Fruit fly (Drosophila melanogaster) whole organism, prepupa: ENCODE results near the gene GstD2.

Source experiments
- Blimp-1 ChIP-seq: fragments of 200-800 bp; sonication (Bioruptor generic); optimal IDR thresholded peaks from 3 replicates; lab custom pipeline; 2017; ENCODE audit warnings: missing biosample characterization, missing genetic modification characterization, mild to moderate bottlenecking, moderate library complexity, missing genetic modification reagents
- CG10631 ChIP-seq: fragments of 200-800 bp; sonication (Bioruptor generic); optimal IDR thresholded peaks from 2 replicates; lab custom pipeline; 2016; ENCODE audit warnings: missing biosample characterization, missing genetic modification characterization
- CG10669 ChIP-seq: fragments of 200-800 bp; sonication (Bioruptor generic); optimal IDR thresholded peaks from 3 replicates; lab custom pipeline; 2018; ENCODE audit warnings: missing biosample characterization, mild to moderate bottlenecking, missing genetic modification characterization, moderate library complexity
- CG11294 ChIP-seq: fragments of 200-800 bp; sonication (Bioruptor generic); IDR thresholded peaks from 2 replicates; pipeline ENCODE4 v1.3.6; 2022; ENCODE audit warnings: missing biosample characterization, missing genetic modification characterization
- CG15336 ChIP-seq: fragments of 200-800 bp; sonication (Bioruptor generic); IDR thresholded peaks from 2 replicates; pipeline ENCODE4 v1.3.6; 2022; ENCODE audit warnings: missing biosample characterization, missing genetic modification characterization
- CG16779 ChIP-seq: fragments of 200-800 bp; sonication (Bioruptor generic); optimal IDR thresholded peaks from 3 replicates; lab custom pipeline; 2017; ENCODE audit warnings: missing biosample characterization, mild to moderate bottlenecking, missing genetic modification characterization
- CG31627 ChIP-seq: fragments of 200-800 bp; sonication (Bioruptor generic); optimal IDR thresholded peaks from 3 replicates; lab custom pipeline; 2016; ENCODE audit warnings: missing biosample characterization, missing genetic modification characterization
- CG32006 ChIP-seq: fragments of 200-800 bp; sonication (Bioruptor generic); optimal IDR thresholded peaks from 3 replicates; lab custom pipeline; 2017; ENCODE audit warnings: missing biosample characterization, mild to moderate bottlenecking, missing genetic modification characterization
- CG6163 ChIP-seq: fragments of 200-800 bp; sonication (Bioruptor generic); IDR thresholded peaks from 3 replicates; pipeline ENCODE4 v1.3.6; 2022; ENCODE audit warnings: missing biosample characterization, missing genetic modification characterization
- CG6276 ChIP-seq: fragments of 200-800 bp; sonication (Bioruptor generic); optimal IDR thresholded peaks from 2 replicates; lab custom pipeline; 2017; ENCODE audit warnings: missing biosample characterization, mild to moderate bottlenecking, missing genetic modification characterization
- CG6854 ChIP-seq: fragments of 200-800 bp; sonication (Bioruptor generic); optimal IDR thresholded peaks from 2 replicates; lab custom pipeline; 2017; ENCODE audit warnings: missing biosample characterization, mild to moderate bottlenecking, missing genetic modification characterization
- CG8119 ChIP-seq: fragments of 200-800 bp; sonication (Bioruptor generic); IDR thresholded peaks from 3 replicates; pipeline ENCODE4 v1.3.6; 2022; ENCODE audit warnings: missing biosample characterization, missing genetic modification characterization
- CG8632 ChIP-seq: fragments of 200-800 bp; sonication (Bioruptor generic); optimal IDR thresholded peaks from 3 replicates; lab custom pipeline; 2016; ENCODE audit warnings: missing biosample characterization, missing genetic modification characterization
- CG9139 ChIP-seq: fragments of 200-800 bp; sonication (Bioruptor generic); optimal IDR thresholded peaks from 3 replicates; lab custom pipeline; 2017; ENCODE audit warnings: missing biosample characterization, mild to moderate bottlenecking, missing genetic modification characterization
- Eip78C ChIP-seq: fragments of 200-800 bp; sonication (Bioruptor generic); peaks from one replicate; lab custom pipeline; 2016; ENCODE audit warnings: missing biosample characterization, missing genetic modification characterization
- Eip93F ChIP-seq: fragments of 200-800 bp; sonication (Bioruptor generic); optimal IDR thresholded peaks from 2 replicates; lab custom pipeline; 2016; ENCODE audit warnings: missing biosample characterization, mild to moderate bottlenecking, missing genetic modification characterization
- Ets96B ChIP-seq: fragments of 200-800 bp; optimal IDR thresholded peaks from 2 replicates; lab custom pipeline; 2019; ENCODE audit warnings: missing biosample characterization, mild to moderate bottlenecking, missing genetic modification characterization, moderate library complexity
- Gug ChIP-seq: fragments of 200-800 bp; sonication (Bioruptor generic); IDR thresholded peaks from 2 replicates; pipeline ENCODE4 v1.3.6; 2022; ENCODE audit warnings: missing biosample characterization, missing genetic modification characterization
- Hr38 ChIP-seq: sonication (Bioruptor generic); optimal IDR thresholded peaks from 2 replicates; lab custom pipeline; 2016; ENCODE audit warnings: missing biosample characterization, missing genetic modification characterization
- Hr39 ChIP-seq: fragments of 200-800 bp; sonication (Bioruptor generic); optimal IDR thresholded peaks from 2 replicates; lab custom pipeline; 2016; ENCODE audit warnings: missing biosample characterization, missing genetic modification characterization
- Hr4 ChIP-seq: fragments of 200-800 bp; sonication (Bioruptor generic); optimal IDR thresholded peaks from 3 replicates; lab custom pipeline; 2016; ENCODE audit warnings: missing biosample characterization, missing genetic modification characterization
- Met ChIP-seq: fragments of 200-800 bp; sonication (Bioruptor generic); optimal IDR thresholded peaks from 3 replicates; lab custom pipeline; 2016; ENCODE audit warnings: missing biosample characterization, missing genetic modification characterization
- OdsH ChIP-seq: fragments of 200-800 bp; sonication (Bioruptor generic); optimal IDR thresholded peaks from 3 replicates; lab custom pipeline; 2016; ENCODE audit warnings: missing biosample characterization, missing genetic modification characterization
- Smox ChIP-seq: fragments of 200-800 bp; sonication (Bioruptor generic); optimal IDR thresholded peaks from 3 replicates; lab custom pipeline; 2016; ENCODE audit warnings: missing biosample characterization, missing genetic modification characterization
- Sox102F ChIP-seq: fragments of 200-800 bp; sonication (Bioruptor generic); optimal IDR thresholded peaks from 2 replicates; lab custom pipeline; 2016; ENCODE audit warnings: missing biosample characterization, mild to moderate bottlenecking, missing genetic modification characterization
- achi ChIP-seq: fragments of 200-800 bp; sonication (Bioruptor generic); optimal IDR thresholded peaks from 3 replicates; lab custom pipeline; 2016; ENCODE audit warnings: missing biosample characterization, missing genetic modification characterization
- acj6 ChIP-seq: fragments of 200-800 bp; sonication (Bioruptor generic); optimal IDR thresholded peaks from 3 replicates; lab custom pipeline; 2016; ENCODE audit warnings: missing biosample characterization, missing genetic modification characterization
- cyc ChIP-seq: fragments of 200-800 bp; sonication (Bioruptor generic); optimal IDR thresholded peaks from 3 replicates; lab custom pipeline; 2016; ENCODE audit warnings: missing biosample characterization, missing genetic modification characterization
- dac ChIP-seq: fragments of 200-800 bp; sonication (Bioruptor generic); optimal IDR thresholded peaks from 2 replicates; lab custom pipeline; 2017; ENCODE audit warnings: missing biosample characterization, mild to moderate bottlenecking, missing genetic modification characterization
- dsx ChIP-seq: fragments of 200-800 bp; optimal IDR thresholded peaks from 3 replicates; lab custom pipeline; 2019; ENCODE audit warnings: missing biosample characterization, mild to moderate bottlenecking, missing genetic modification characterization, moderate library complexity; ENCODE audit not compliant: poor library complexity, severe bottlenecking
- eg ChIP-seq: fragments of 200-800 bp; sonication (Bioruptor generic); IDR thresholded peaks from 3 replicates; pipeline ENCODE4 v1.3.6; 2022; ENCODE audit warnings: missing biosample characterization, missing genetic modification characterization
- esn ChIP-seq: fragments of 200-800 bp; sonication (Bioruptor generic); optimal IDR thresholded peaks from 2 replicates; lab custom pipeline; 2016; ENCODE audit warnings: missing biosample characterization, mild to moderate bottlenecking, missing genetic modification characterization, moderate library complexity
- fd59A ChIP-seq: fragments of 200-800 bp; sonication (Bioruptor generic); optimal IDR thresholded peaks from 2 replicates; lab custom pipeline; 2017; ENCODE audit warnings: missing biosample characterization, mild to moderate bottlenecking, missing genetic modification characterization, missing genetic modification reagents
- fd85E ChIP-seq: fragments of 200-800 bp; sonication (Bioruptor generic); optimal IDR thresholded peaks from 3 replicates; lab custom pipeline; 2016; ENCODE audit warnings: missing biosample characterization, missing genetic modification characterization
- fkh ChIP-seq: fragments of 200-800 bp; sonication (Bioruptor generic); optimal IDR thresholded peaks from 3 replicates; lab custom pipeline; 2017; ENCODE audit warnings: missing biosample characterization, mild to moderate bottlenecking, missing genetic modification characterization, moderate library complexity
- lz ChIP-seq: fragments of 200-800 bp; sonication (Bioruptor generic); optimal IDR thresholded peaks from 3 replicates; lab custom pipeline; 2016; ENCODE audit warnings: missing biosample characterization, missing genetic modification characterization
- net ChIP-seq: fragments of 200-800 bp; sonication (Bioruptor generic); optimal IDR thresholded peaks from 3 replicates; lab custom pipeline; 2016; ENCODE audit warnings: missing biosample characterization, missing genetic modification characterization
- salr ChIP-seq, 2 experiments: fragments of 200-800 bp; sonication (Bioruptor generic); optimal IDR thresholded peaks; 3 replicates each; lab custom pipeline; 2016 to 2018; ENCODE audit warnings: missing biosample characterization in 2 of 2, missing genetic modification characterization in 2 of 2, mild to moderate bottlenecking in 1 of 2
- spab ChIP-seq: fragments of 200-800 bp; sonication (Bioruptor generic); optimal IDR thresholded peaks from 2 replicates; lab custom pipeline; 2017; ENCODE audit warnings: missing biosample characterization, mild to moderate bottlenecking, missing genetic modification characterization, missing genetic modification reagents
- ss ChIP-seq, 2 experiments: fragments of 200-800 bp; sonication (Bioruptor generic); optimal IDR thresholded peaks; 2 replicates in 1 of 2; 3 replicates in 1 of 2; lab custom pipeline; 2017 to 2018; ENCODE audit warnings: mild to moderate bottlenecking in 2 of 2, missing biosample characterization in 2 of 2, missing genetic modification characterization in 2 of 2, moderate library complexity in 1 of 2
- svp ChIP-seq: fragments of 200-800 bp; sonication (Bioruptor generic); peaks from one replicate; lab custom pipeline; 2016; ENCODE audit warnings: missing biosample characterization, missing genetic modification characterization
- topi ChIP-seq: fragments of 200-800 bp; sonication (Bioruptor generic); optimal IDR thresholded peaks from 3 replicates; lab custom pipeline; 2016; ENCODE audit warnings: missing biosample characterization, missing genetic modification characterization
- vri ChIP-seq: fragments of 200-800 bp; sonication (Bioruptor generic); optimal IDR thresholded peaks from 3 replicates; lab custom pipeline; 2016; ENCODE audit warnings: missing biosample characterization, mild to moderate bottlenecking, missing genetic modification characterization

The GstD2 gene

DNA sequence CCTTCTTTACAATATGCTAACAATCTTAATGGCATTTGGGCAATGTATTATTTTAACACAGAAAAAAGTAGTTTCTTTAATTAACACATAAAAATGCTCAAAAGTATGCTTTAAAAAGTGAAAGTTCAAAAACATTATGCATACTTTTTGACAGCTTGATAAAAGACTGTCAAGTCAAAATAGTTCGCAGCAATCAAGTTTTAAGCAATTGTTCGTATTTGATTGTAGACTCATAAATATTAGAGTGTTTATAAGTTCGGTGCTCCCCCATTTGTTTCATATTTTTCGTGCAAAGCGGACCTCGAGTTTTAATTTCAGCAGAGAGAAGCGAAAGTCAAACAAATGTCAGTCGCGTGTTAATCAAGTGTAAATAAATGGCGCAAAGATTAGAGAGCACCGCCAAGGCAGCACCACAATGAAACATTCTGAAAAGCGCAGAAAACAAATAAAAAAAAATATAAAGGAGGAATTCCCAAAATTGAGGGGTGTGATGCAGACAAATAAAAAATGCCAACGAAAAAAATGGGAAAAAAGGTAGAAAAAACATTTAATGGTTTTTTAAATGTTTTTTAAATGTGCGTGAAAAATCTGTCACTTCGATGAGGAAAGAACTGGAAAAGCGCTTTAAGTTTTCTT lies 26.7 kb upstream of the GstD2 start (continued):
- TF ChIP-seq Hr39 = peak; percentile 50
- no peak for TF ChIP-seq Gug (GFP tag; lab: Robert Waterston, UW)
- no peak for TF ChIP-seq CG6854 (GFP tag; lab: Kevin White, UChicago)
- TF ChIP-seq fd85E = no peak
- no peak for TF ChIP-seq Hr38 (GFP tag; lab: Kevin White, UChicago)
- TF ChIP-seq Eip93F (GFP tag; lab: Kevin White, UChicago) = no peak
- no peak for TF ChIP-seq Ets96B (tag; lab: Kevin White, UChicago)
- TF ChIP-seq cyc (GFP tag; lab: Kevin White, UChicago) = peak; percentile 30
- peak; percentile 15 for TF ChIP-seq Blimp-1 (GFP tag; lab: Kevin White, UChicago)
- no peak for TF ChIP-seq CG11294 (GFP tag; lab: Robert Waterston, UW)
- TF ChIP-seq net (GFP tag; lab: Kevin White, UChicago) = no peak
- peak; percentile 45 for TF ChIP-seq topi (GFP tag; lab: Kevin White, UChicago)
- no peak for TF ChIP-seq CG8632 (GFP tag; lab: Kevin White, UChicago)
- TF ChIP-seq CG31627 (GFP tag; lab: Kevin White, UChicago) = peak; percentile 49
- peak; percentile 68 for TF ChIP-seq Eip78C (GFP tag; lab: Kevin White, UChicago)
- TF ChIP-seq Hr4 = no peak
- no peak for TF ChIP-seq CG6163 (GFP tag; lab: Robert Waterston, UW)
- no peak for TF ChIP-seq CG15336
- peak; percentile 51 for TF ChIP-seq esn (GFP tag; lab: Kevin White, UChicago)
- no peak for TF ChIP-seq fd59A (GFP tag; lab: Kevin White, UChicago)
- peak; percentile 24 for TF ChIP-seq lz (GFP tag; lab: Kevin White, UChicago)
- no peak for TF ChIP-seq vri (GFP tag; lab: Kevin White, UChicago)
- no peak for TF ChIP-seq dac (GFP tag; lab: Kevin White, UChicago)
- TF ChIP-seq eg = no peak
- TF ChIP-seq Sox102F = peak; percentile 15
- TF ChIP-seq CG9139 (GFP tag; lab: Kevin White, UChicago) = no peak
- TF ChIP-seq Smox (GFP tag; lab: Kevin White, UChicago) = peak; percentile 18
- no peak for TF ChIP-seq acj6 (GFP tag; lab: Kevin White, UChicago)
- no peak for TF ChIP-seq CG10669 (GFP tag; lab: Kevin White, UChicago)
- peak; percentile 85 for TF ChIP-seq svp (GFP tag; lab: Kevin White, UChicago)
- no peak for TF ChIP-seq spab (GFP tag; lab: Kevin White, UChicago)
- no peak for TF ChIP-seq salr (GFP tag; optimal IDR thresholded peaks at IDR 0.05; lab: Kevin White, UChicago)
- no peak for TF ChIP-seq OdsH (GFP tag; lab: Kevin White, UChicago)
- TF ChIP-seq CG32006 (GFP tag; lab: Kevin White, UChicago) = no peak
- no peak for TF ChIP-seq CG8119 (GFP tag; lab: Robert Waterston, UW)
- TF ChIP-seq Met (GFP tag; lab: Kevin White, UChicago) = peak; percentile 50
- no peak for TF ChIP-seq ss (GFP tag; optimal IDR thresholded peaks at IDR 0.05; lab: Kevin White, UChicago)
- no peak for TF ChIP-seq CG6276 (GFP tag; lab: Kevin White, UChicago)
- TF ChIP-seq CG16779 (tag; lab: Kevin White, UChicago) = no peak
- no peak for TF ChIP-seq dsx (GFP tag; lab: Kevin White, UChicago)
- no peak for TF ChIP-seq fkh (GFP tag; lab: Kevin White, UChicago)
- TF ChIP-seq achi = no peak
- TF ChIP-seq CG10631 (GFP tag; lab: Kevin White, UChicago) = no peak
